Worm (Caenorhabditis elegans) whole organism, L2 larva: ENCODE results near the gene athp-2.

Experiments used
- C34F6.9 ChIP-seq: fragments of 150-350 bp; optimal IDR thresholded peaks from 2 replicates; lab custom pipeline; 2014; ENCODE audit warnings: missing biosample characterization, missing genetic modification characterization
- F13H6.1 ChIP-seq: sonication (generic microtip); optimal IDR thresholded peaks from 2 replicates; lab custom pipeline; 2016; ENCODE audit warnings: missing genetic modification characterization, missing compliant biosample characterization
- R02D3.7 ChIP-seq: fragments of 150-350 bp; optimal IDR thresholded peaks from 2 replicates; lab custom pipeline; 2014; ENCODE audit warnings: missing biosample characterization, missing genetic modification characterization
- alr-1 ChIP-seq: fragments of 150-350 bp; optimal IDR thresholded peaks from 2 replicates; lab custom pipeline; 2014; ENCODE audit warnings: missing biosample characterization, missing genetic modification characterization
- aly-2 ChIP-seq: fragments of 150-350 bp; optimal IDR thresholded peaks from 2 replicates; lab custom pipeline; 2014; ENCODE audit warnings: missing biosample characterization, missing genetic modification characterization
- ama-1 ChIP-seq: fragments of 150-350 bp; optimal IDR thresholded peaks from 2 replicates; lab custom pipeline; 2018; ENCODE audit warnings: inconsistent platforms
- blmp-1 ChIP-seq: sonication (generic microtip); optimal IDR thresholded peaks from 2 replicates; lab custom pipeline; 2017; ENCODE audit warnings: missing genetic modification characterization, mild to moderate bottlenecking, missing compliant biosample characterization, antibody characterized with exemption, moderate library complexity; ENCODE audit not compliant: insufficient read depth
- ceh-16 ChIP-seq: fragments of 150-350 bp; optimal IDR thresholded peaks from 2 replicates; lab custom pipeline; 2014; ENCODE audit warnings: missing biosample characterization, missing genetic modification characterization
- ceh-82 ChIP-seq: fragments of 150-350 bp; optimal IDR thresholded peaks from 2 replicates; lab custom pipeline; 2014; ENCODE audit warnings: missing biosample characterization, missing genetic modification characterization
- crh-2 ChIP-seq: sonication (generic microtip); optimal IDR thresholded peaks from 2 replicates; lab custom pipeline; 2017; ENCODE audit warnings: missing biosample characterization, missing genetic modification characterization
- dmd-4 ChIP-seq: sonication (generic microtip); optimal IDR thresholded peaks from 2 replicates; lab custom pipeline; 2017; ENCODE audit warnings: missing biosample characterization, missing genetic modification characterization
- egl-27 ChIP-seq: sonication (generic microtip); optimal IDR thresholded peaks from 3 replicates; lab custom pipeline; 2017; ENCODE audit warnings: missing biosample characterization, missing genetic modification reagents, missing genetic modification characterization
- elt-1 ChIP-seq: fragments of 150-350 bp; optimal IDR thresholded peaks from 2 replicates; lab custom pipeline; 2014; ENCODE audit warnings: missing biosample characterization, missing genetic modification characterization
- elt-3 ChIP-seq: sonication (generic microtip); optimal IDR thresholded peaks from 2 replicates; lab custom pipeline; 2017; ENCODE audit warnings: missing biosample characterization, missing genetic modification characterization
- fos-1 ChIP-seq: fragments of 150-350 bp; optimal IDR thresholded peaks from 2 replicates; lab custom pipeline; 2014; ENCODE audit warnings: missing biosample characterization, missing genetic modification characterization
- gmeb-1 ChIP-seq: fragments of 150-350 bp; optimal IDR thresholded peaks from 2 replicates; lab custom pipeline; 2014; ENCODE audit warnings: missing biosample characterization, missing genetic modification characterization
- lin-13 ChIP-seq: fragments of 150-350 bp; optimal IDR thresholded peaks from 2 replicates; lab custom pipeline; 2014; ENCODE audit warnings: missing biosample characterization, missing genetic modification reagents, missing genetic modification characterization
- lin-39 ChIP-seq: fragments of 150-350 bp; optimal IDR thresholded peaks from 2 replicates; lab custom pipeline; 2014; ENCODE audit warnings: missing biosample characterization, missing genetic modification reagents, missing genetic modification characterization
- mab-5 ChIP-seq: fragments of 150-350 bp; optimal IDR thresholded peaks from 2 replicates; lab custom pipeline; 2014; ENCODE audit warnings: missing biosample characterization, missing genetic modification characterization
- nhr-10 ChIP-seq: sonication (generic microtip); optimal IDR thresholded peaks from 2 replicates; lab custom pipeline; 2017; ENCODE audit warnings: missing biosample characterization, missing genetic modification characterization
- nhr-11 ChIP-seq: fragments of 150-350 bp; optimal IDR thresholded peaks from 2 replicates; lab custom pipeline; 2014; ENCODE audit warnings: missing biosample characterization, missing genetic modification characterization
- nhr-12 ChIP-seq: fragments of 150-350 bp; optimal IDR thresholded peaks from 2 replicates; lab custom pipeline; 2014; ENCODE audit warnings: missing biosample characterization, missing genetic modification characterization
- nhr-129 ChIP-seq: fragments of 150-350 bp; optimal IDR thresholded peaks from 2 replicates; lab custom pipeline; 2014; ENCODE audit warnings: missing biosample characterization, missing genetic modification characterization
- nhr-21 ChIP-seq: fragments of 150-350 bp; optimal IDR thresholded peaks from 2 replicates; lab custom pipeline; 2014; ENCODE audit warnings: missing biosample characterization, missing genetic modification characterization
- nhr-23 ChIP-seq: fragments of 150-350 bp; optimal IDR thresholded peaks from 2 replicates; lab custom pipeline; 2014; ENCODE audit warnings: missing biosample characterization, missing genetic modification reagents, missing genetic modification characterization
- nhr-237 ChIP-seq: fragments of 150-350 bp; optimal IDR thresholded peaks from 2 replicates; lab custom pipeline; 2014; ENCODE audit warnings: missing biosample characterization, missing genetic modification characterization
- nhr-25 ChIP-seq: fragments of 150-350 bp; sonication (generic microtip); optimal IDR thresholded peaks from 3 replicates; lab custom pipeline; 2014; ENCODE audit warnings: missing biosample characterization, missing genetic modification characterization
- nhr-6 ChIP-seq: fragments of 150-350 bp; optimal IDR thresholded peaks from 2 replicates; lab custom pipeline; 2014; ENCODE audit warnings: missing biosample characterization, missing genetic modification characterization
- nhr-77 ChIP-seq: fragments of 150-350 bp; optimal IDR thresholded peaks from 2 replicates; lab custom pipeline; 2014; ENCODE audit warnings: missing biosample characterization, missing genetic modification characterization
- peb-1 ChIP-seq: fragments of 150-350 bp; optimal IDR thresholded peaks from 2 replicates; lab custom pipeline; 2014; ENCODE audit warnings: missing biosample characterization, missing genetic modification characterization
- sem-4 ChIP-seq: fragments of 150-350 bp; optimal IDR thresholded peaks from 2 replicates; lab custom pipeline; 2014; ENCODE audit warnings: missing biosample characterization, missing genetic modification reagents, missing genetic modification characterization
- skn-1 ChIP-seq: sonication (generic microtip); optimal IDR thresholded peaks from 2 replicates; lab custom pipeline; 2017; ENCODE audit warnings: missing biosample characterization, missing genetic modification characterization
- sma-3 ChIP-seq: sonication (generic microtip); optimal IDR thresholded peaks from 2 replicates; lab custom pipeline; 2016; ENCODE audit warnings: missing genetic modification reagents, missing genetic modification characterization, missing compliant biosample characterization
- sma-9 ChIP-seq, 2 experiments: fragments of 150-350 bp in 1 of 2; sonication (generic microtip) in 1 of 2; optimal IDR thresholded peaks; 2 replicates each; lab custom pipeline; 2014 to 2016; ENCODE audit warnings: missing genetic modification characterization in 2 of 2, mild to moderate bottlenecking in 1 of 2, missing biosample characterization in 1 of 2, missing compliant biosample characterization in 1 of 2, missing genetic modification reagents in 1 of 2, moderate library complexity in 1 of 2
- snpc-4 ChIP-seq: fragments of 150-350 bp; optimal IDR thresholded peaks from 2 replicates; lab custom pipeline; 2014; ENCODE audit warnings: missing biosample characterization, missing genetic modification characterization
- unc-39 ChIP-seq: fragments of 150-350 bp; optimal IDR thresholded peaks from 2 replicates; lab custom pipeline; 2014; ENCODE audit warnings: missing biosample characterization, missing genetic modification characterization
- unc-55 ChIP-seq: fragments of 150-350 bp; sonication (generic microtip); optimal IDR thresholded peaks from 3 replicates; lab custom pipeline; 2014; ENCODE audit warnings: missing biosample characterization, missing genetic modification reagents, missing genetic modification characterization
- unc-62 ChIP-seq: fragments of 150-350 bp; optimal IDR thresholded peaks from 2 replicates; lab custom pipeline; 2014; ENCODE audit warnings: missing biosample characterization, missing genetic modification reagents, missing genetic modification characterization
- zag-1 ChIP-seq: fragments of 150-350 bp; optimal IDR thresholded peaks from 2 replicates; lab custom pipeline; 2014; ENCODE audit warnings: missing biosample characterization, missing genetic modification characterization
- ztf-1 ChIP-seq: fragments of 200-800 bp; sonication (Bioruptor generic); conservative IDR thresholded peaks from 2 replicates; pipeline ENCODE4 v1.3.6; 2022; ENCODE audit warnings: missing genetic modification characterization, missing compliant biosample characterization
- ztf-11 ChIP-seq: sonication (generic microtip); optimal IDR thresholded peaks from 2 replicates; lab custom pipeline; 2017; ENCODE audit warnings: missing biosample characterization, missing genetic modification characterization
- ztf-4 ChIP-seq: fragments of 150-350 bp; optimal IDR thresholded peaks from 2 replicates; lab custom pipeline; 2014; ENCODE audit warnings: missing biosample characterization, missing genetic modification characterization

Gene athp-2

DNA sequence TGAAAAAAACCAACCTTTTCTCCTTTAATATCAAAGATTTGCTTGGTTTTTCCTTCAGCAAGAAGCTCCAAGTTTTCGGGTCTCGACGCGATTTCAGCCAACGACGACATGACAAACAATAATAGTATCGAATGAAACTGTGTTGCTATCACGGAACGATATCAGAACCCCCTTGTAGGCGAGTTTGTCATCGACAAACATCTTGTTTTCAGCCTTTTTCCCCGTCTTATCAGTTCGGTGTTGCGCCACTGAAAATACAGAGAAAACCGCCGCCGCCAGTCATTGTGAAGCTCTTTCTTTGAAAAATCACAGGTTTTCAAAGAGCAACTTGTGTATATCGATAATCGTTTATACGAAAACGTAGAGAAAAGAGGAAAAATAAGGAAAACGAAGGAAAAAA lies 32.4 kb downstream of the athp-2 start, which contains the start of gene paic-1:
Gene paic-1, minus strand, starts transcription at position 120 of the 400 bp plus-strand sequence.
- TF ChIP-seq crh-2: peak; percentile 3
- peak; percentile 57 for TF ChIP-seq fos-1 (tag; lab: Kevin White, UChicago)
- no peak for TF ChIP-seq elt-3 (tag; lab: Kevin White, UChicago)
- TF ChIP-seq, all 48 proteins: peak for 2

DNA sequence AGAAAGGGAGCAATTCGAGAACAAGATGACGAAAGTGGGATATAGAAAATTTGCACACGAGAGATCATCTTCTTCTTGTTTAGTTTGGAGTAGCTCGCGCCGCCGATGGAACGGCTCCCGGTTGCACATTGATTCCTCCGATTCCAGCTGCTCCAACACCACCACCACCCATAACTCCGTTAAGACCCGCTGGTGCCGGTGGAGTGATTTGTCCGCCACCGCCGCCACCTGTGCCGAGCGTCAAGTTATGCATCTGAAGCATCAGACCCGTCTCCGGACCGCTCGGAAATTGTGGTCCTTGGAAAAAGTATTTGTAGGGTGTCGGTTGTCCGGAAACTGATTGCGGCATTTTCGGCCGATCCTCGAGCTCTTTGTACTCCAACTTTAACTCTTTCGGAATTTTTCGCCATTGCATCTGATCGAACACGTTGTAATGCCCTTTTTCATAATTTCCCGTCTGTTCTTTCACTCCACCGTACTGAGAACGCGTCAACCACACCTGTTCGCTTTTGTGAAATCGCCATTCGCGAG lies 33.0 kb downstream of the athp-2 start:
- no peak for TF ChIP-seq snpc-4 (tag; lab: Kevin White, UChicago)
- no peak for TF ChIP-seq nhr-25 (tag; lab: Kevin White, UChicago)
- TF ChIP-seq egl-27 (tag; lab: Kevin White, UChicago): no peak

DNA sequence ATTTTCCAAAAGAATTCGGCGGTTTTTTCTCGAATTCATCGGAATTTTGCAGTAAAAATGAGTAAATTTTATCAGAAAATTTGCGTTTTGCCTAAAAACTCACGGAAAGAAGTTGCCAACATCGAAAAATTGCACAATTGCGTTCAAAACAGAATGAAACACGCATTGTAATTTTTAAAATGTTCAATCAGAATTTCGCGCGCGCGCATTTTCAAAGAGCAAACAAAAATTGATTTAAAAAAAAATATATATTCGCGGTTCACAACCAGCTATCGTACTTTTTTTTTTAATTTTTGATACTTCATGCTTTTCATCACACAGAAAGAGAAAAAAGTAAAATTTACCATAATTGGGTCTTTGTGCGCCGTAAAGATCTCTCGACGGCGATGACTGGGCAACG lies 34.9 kb downstream of the athp-2 start:
- TF ChIP-seq lin-39 (tag; lab: Kevin White, UChicago) (no peak), blmp-1 (tag; lab: Kevin White, UChicago) (no peak), crh-2 (no peak), nhr-11 (no peak), fos-1 (tag; lab: Kevin White, UChicago) (no peak), peb-1 (tag; lab: Kevin White, UChicago) (no peak), nhr-12 (tag; lab: Kevin White, UChicago) (no peak), ceh-16 (tag; lab: Kevin White, UChicago) (no peak), ama-1 (lab: Kevin White, UChicago) (no peak), gmeb-1 (tag; lab: Kevin White, UChicago) (no peak), nhr-129 (tag; lab: Kevin White, UChicago) (no peak), unc-62 (no peak), sma-3 (GFP tag; lab: Kevin White, UChicago) (no peak), nhr-77 (tag; lab: Kevin White, UChicago) (no peak)
- TF ChIP-seq, all 48 proteins: peak for 0

DNA sequence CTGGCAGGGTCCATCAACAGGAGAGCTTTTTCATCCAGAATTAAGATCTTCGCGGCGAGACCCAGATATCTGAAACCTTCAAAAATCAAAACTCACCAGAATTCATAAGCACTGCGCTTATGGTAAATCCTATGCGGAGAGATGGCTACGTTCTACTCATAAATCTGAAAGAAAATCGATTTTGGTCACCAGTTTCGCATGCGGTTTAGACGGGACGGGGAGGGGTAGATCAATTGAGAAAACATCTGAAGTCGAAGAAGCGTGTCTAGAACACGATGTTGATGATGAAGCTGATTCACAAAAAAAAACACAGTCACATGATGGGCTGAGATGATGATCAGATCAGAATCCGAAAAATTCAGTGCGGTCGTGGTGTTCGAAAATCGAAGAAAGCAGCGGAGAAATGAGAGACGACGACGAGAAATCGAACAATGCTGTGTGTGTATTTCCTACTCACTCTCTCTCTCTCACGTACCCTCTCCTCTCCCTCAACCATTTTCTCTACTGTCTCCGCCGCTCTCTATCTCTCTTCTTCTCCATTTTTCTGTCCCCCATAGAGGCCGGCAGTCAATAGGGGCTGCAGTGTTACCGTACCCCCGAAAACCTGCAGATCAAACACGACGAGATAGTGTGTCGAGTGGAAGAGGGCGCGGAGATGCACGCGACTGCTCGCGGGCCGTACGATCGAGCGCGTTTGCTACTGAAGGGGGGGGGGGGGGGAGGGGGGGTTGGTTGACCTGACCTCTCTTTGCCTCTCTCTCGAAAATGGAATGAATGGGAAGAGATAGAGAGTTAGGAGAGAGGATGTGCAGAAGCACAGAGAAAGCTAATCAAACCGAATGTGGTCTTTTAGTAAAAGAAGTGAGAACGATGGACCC lies 36.6 kb downstream of the athp-2 start, which contains the start of gene ntl-2:
Gene ntl-2, minus strand, starts transcription at position 171 of the 878 bp plus-strand sequence.
- TF ChIP-seq gmeb-1 (tag; lab: Kevin White, UChicago): peak; percentile 89
- peak; percentile 85 for TF ChIP-seq nhr-6 (tag; lab: Kevin White, UChicago)
- TF ChIP-seq sem-4: peak; percentile 91
- no peak for TF ChIP-seq elt-1
- TF ChIP-seq lin-39 (tag; lab: Kevin White, UChicago): no peak
- peak; percentile 94 for TF ChIP-seq unc-55
- TF ChIP-seq nhr-77 (tag; lab: Kevin White, UChicago): no peak
- peak; percentile 12 for TF ChIP-seq R02D3.7 (tag; lab: Kevin White, UChicago)
- TF ChIP-seq zag-1: peak; percentile 94
- TF ChIP-seq skn-1 (tag; lab: Kevin White, UChicago): peak; percentile 55
- no peak for TF ChIP-seq nhr-11
- TF ChIP-seq elt-3 (tag; lab: Kevin White, UChicago): no peak
- TF ChIP-seq nhr-237 (tag; lab: Kevin White, UChicago): peak; percentile 18
- TF ChIP-seq nhr-25 (tag; lab: Kevin White, UChicago): peak; percentile 96
- TF ChIP-seq nhr-10 (tag; lab: Kevin White, UChicago): no peak
- peak; percentile 72 for TF ChIP-seq ceh-16 (tag; lab: Kevin White, UChicago)
- no peak for TF ChIP-seq dmd-4 (tag; lab: Kevin White, UChicago)
- no peak for TF ChIP-seq unc-39
- peak; percentile 86 for TF ChIP-seq crh-2
- peak; percentile 70 for TF ChIP-seq ceh-82 (tag; lab: Kevin White, UChicago)
- no peak for TF ChIP-seq ztf-11
- no peak for TF ChIP-seq aly-2 (tag; lab: Kevin White, UChicago)
- no peak for TF ChIP-seq peb-1 (tag; lab: Kevin White, UChicago)
- peak; percentile 66 for TF ChIP-seq blmp-1 (tag; lab: Kevin White, UChicago)
- TF ChIP-seq egl-27 (tag; lab: Kevin White, UChicago): peak; percentile 89
- peak; percentile 95 for TF ChIP-seq lin-13 (GFP tag; lab: Kevin White, UChicago)
- TF ChIP-seq C34F6.9 (tag; lab: Kevin White, UChicago): peak; percentile 96
- peak; percentile 59 for TF ChIP-seq nhr-23 (tag; lab: Kevin White, UChicago)
- peak; percentile 84 for TF ChIP-seq sma-9 (GFP tag; optimal IDR thresholded peaks at IDR 0.05; lab: Kevin White, UChicago)
- TF ChIP-seq sma-9 (tag; optimal IDR thresholded peaks at IDR 0.05; lab: Kevin White, UChicago): no peak
- peak; percentile 92 for TF ChIP-seq sma-3 (GFP tag; lab: Kevin White, UChicago)
- no peak for TF ChIP-seq ama-1 (lab: Kevin White, UChicago)
- TF ChIP-seq snpc-4 (tag; lab: Kevin White, UChicago): peak; percentile 67
- TF ChIP-seq nhr-21 (tag; lab: Kevin White, UChicago): peak; percentile 88
- TF ChIP-seq mab-5: peak; percentile 89
- TF ChIP-seq ztf-1 (GFP tag; lab: Robert Waterston, UW): no peak
- TF ChIP-seq nhr-12 (tag; lab: Kevin White, UChicago): no peak
- TF ChIP-seq ztf-4 (tag; lab: Kevin White, UChicago): peak; percentile 94
- TF ChIP-seq nhr-129 (tag; lab: Kevin White, UChicago): peak; percentile 96
- no peak for TF ChIP-seq alr-1 (tag; lab: Kevin White, UChicago)
- TF ChIP-seq F13H6.1: peak; percentile 97
- no peak for TF ChIP-seq unc-62
